Fruit fly (Drosophila melanogaster): ENCODE measurements around the gene CG13101.

Gene CG13101

dm6 chr2L:8951184-8951934, 33.3 kb downstream of the CG13101 start, which contains the start of gene C1GalTA (continued):
- TF ChIP-seq CG16863 (GFP tag; optimal IDR thresholded peaks at IDR 0.05) (peak; percentile 56), CG3163 (GFP tag; optimal IDR thresholded peaks at IDR 0.05) (peak; percentile 23), crol (GFP tag; IDR thresholded peaks at IDR 0.05) (peak; percentile 68), phol (tag; optimal IDR thresholded peaks at IDR 0.05) (peak; percentile 99), Kr (GFP tag; optimal IDR thresholded peaks at IDR 0.05) (peak; percentile 40), gem (tag; optimal IDR thresholded peaks at IDR 0.05) (peak; percentile 100), Bgb (GFP tag; IDR thresholded peaks at IDR 0.05; ENCODE audit: partially characterized antibody) (no peak), CG4707 (GFP tag; optimal IDR thresholded peaks at IDR 0.05) (peak; percentile 75), CG7786 (GFP tag; optimal IDR thresholded peaks at IDR 0.05) (peak; percentile 37), esg (GFP tag; conservative IDR thresholded peaks at IDR 0.05) (peak; percentile 92), odd (GFP tag; optimal IDR thresholded peaks at IDR 0.05) (peak; percentile 97), sob (GFP tag; IDR thresholded peaks at IDR 0.05) (peak; percentile 95), Gsc (GFP tag; IDR thresholded peaks at IDR 0.05) (no peak), amos (GFP tag; IDR thresholded peaks at IDR 0.05; ENCODE audit: partially characterized antibody) (no peak), CG15479 (GFP tag; optimal IDR thresholded peaks at IDR 0.05) (peak; percentile 35), Oli (tag; optimal IDR thresholded peaks at IDR 0.05) (peak; percentile 98), CG10366 (GFP tag; IDR thresholded peaks at IDR 0.05) (peak; percentile 90), Ravus (GFP tag; IDR thresholded peaks at IDR 0.05) (peak; percentile 86), CG10959 (GFP tag; IDR thresholded peaks at IDR 0.05) (peak; percentile 72), jing (GFP tag; optimal IDR thresholded peaks at IDR 0.05) (peak; percentile 67), CG14965 (GFP tag; optimal IDR thresholded peaks at IDR 0.05; ENCODE audit: borderline replicate concordance) (no peak), D19B (GFP tag; optimal IDR thresholded peaks at IDR 0.05) (peak; percentile 88), sisA (GFP tag; IDR thresholded peaks at IDR 0.05) (peak; percentile 86), CG12155 (GFP tag; optimal IDR thresholded peaks at IDR 0.05) (peak; percentile 93), da (GFP tag; optimal IDR thresholded peaks at IDR 0.05) (no peak), CG3065 (GFP tag; optimal IDR thresholded peaks at IDR 0.05) (peak; percentile 87), sug (tag; optimal IDR thresholded peaks at IDR 0.05) (peak; percentile 96), Vsx1 (GFP tag; optimal IDR thresholded peaks at IDR 0.05) (peak; percentile 90), CG9609 (GFP tag; optimal IDR thresholded peaks at IDR 0.05) (peak; percentile 52), Bteb2 (GFP tag; optimal IDR thresholded peaks at IDR 0.05) (peak; percentile 78), CG7556 (GFP tag; optimal IDR thresholded peaks at IDR 0.05) (peak; percentile 99), mld (GFP tag; IDR thresholded peaks at IDR 0.05; ENCODE audit: partially characterized antibody) (no peak), CG12219 (GFP tag; optimal IDR thresholded peaks at IDR 0.05) (peak; percentile 86), unpg (GFP tag; optimal IDR thresholded peaks at IDR 0.05) (peak; percentile 99), CG11504 (tag; optimal IDR thresholded peaks at IDR 0.05) (peak; percentile 98), psq (GFP tag; optimal IDR thresholded peaks at IDR 0.05) (peak; percentile 80), ERR (GFP tag; optimal IDR thresholded peaks at IDR 0.05) (peak; percentile 60), Gug (GFP tag; IDR thresholded peaks at IDR 0.05) (peak; percentile 69; the same call in 3 of the 4 replicates), CG1602 (GFP tag; optimal IDR thresholded peaks at IDR 0.05) (peak; percentile 96), CG14441 (GFP tag; IDR thresholded peaks at IDR 0.05) (peak; percentile 88), Ada2b (GFP tag; IDR thresholded peaks at IDR 0.05) (peak; percentile 87), CG12236 (GFP tag; optimal IDR thresholded peaks at IDR 0.05) (no peak), pzg (GFP tag; optimal IDR thresholded peaks at IDR 0.05) (peak; percentile 6), Jarid2 (GFP tag; optimal IDR thresholded peaks at IDR 0.05) (peak; percentile 89), Hey (tag; optimal IDR thresholded peaks at IDR 0.05) (peak; percentile 77), sc (optimal IDR thresholded peaks at IDR 0.05) (no peak), sc (GFP tag; optimal IDR thresholded peaks at IDR 0.05) (peak; percentile 97), CG30403 (GFP tag; optimal IDR thresholded peaks at IDR 0.05) (peak; percentile 97), disco-r (GFP tag; optimal IDR thresholded peaks at IDR 0.05) (peak; percentile 58), HHEX (GFP tag; optimal IDR thresholded peaks at IDR 0.05) (peak; percentile 97)
